Worm (Caenorhabditis elegans): ENCODE measurements around the gene gei-6.

The gei-6 gene

ce11 chrV:7196037-7196436 is 34.6 kb downstream of the gei-6 start, which contains the start of gene attf-2:
Gene attf-2, minus strand, starts transcription at chrV:7196137.
- TF ChIP-seq ceh-13 (GFP tag; optimal IDR thresholded peaks at IDR 0.05) (no peak), flt-1 (GFP tag; IDR thresholded peaks at IDR 0.05) (no peak), hnd-1 (tag; optimal IDR thresholded peaks at IDR 0.05) (no peak), B0310.2 (tag; optimal IDR thresholded peaks at IDR 0.05) (no peak), tbx-11 (GFP tag; IDR thresholded peaks at IDR 0.05) (no peak), ets-7 (tag; optimal IDR thresholded peaks at IDR 0.05) (no peak), sea-1 (GFP tag; conservative IDR thresholded peaks at IDR 0.05) (no peak), hmbx-1 (tag; optimal IDR thresholded peaks at IDR 0.05) (no peak), pes-1 (GFP tag; IDR thresholded peaks at IDR 0.05) (no peak), tbx-37 (GFP tag; conservative IDR thresholded peaks at IDR 0.05) (no peak), aly-1 (tag; optimal IDR thresholded peaks at IDR 0.05) (no peak), ceh-36 (tag; optimal IDR thresholded peaks at IDR 0.05) (no peak)

ce11 chrV:7194818-7195217 is 35.8 kb downstream of the gei-6 start:
- TF ChIP-seq tra-4 (tag; optimal IDR thresholded peaks at IDR 0.05) (no peak), scrt-1 (GFP tag; IDR thresholded peaks at IDR 0.05) (no peak), aly-1 (tag; optimal IDR thresholded peaks at IDR 0.05) (no peak), hmbx-1 (tag; optimal IDR thresholded peaks at IDR 0.05) (no peak), hnd-1 (tag; optimal IDR thresholded peaks at IDR 0.05) (no peak), tbx-37 (GFP tag; conservative IDR thresholded peaks at IDR 0.05) (no peak), F13C5.2 (tag; optimal IDR thresholded peaks at IDR 0.05) (no peak), sea-1 (GFP tag; conservative IDR thresholded peaks at IDR 0.05) (no peak), ama-1 (optimal IDR thresholded peaks at IDR 0.05) (no peak), B0310.2 (tag; optimal IDR thresholded peaks at IDR 0.05) (no peak), pes-1 (GFP tag; IDR thresholded peaks at IDR 0.05) (no peak), hmg-4 (GFP tag; optimal IDR thresholded peaks at IDR 0.05) (no peak), flt-1 (GFP tag; IDR thresholded peaks at IDR 0.05) (no peak), ets-7 (tag; optimal IDR thresholded peaks at IDR 0.05) (no peak), tbx-11 (GFP tag; IDR thresholded peaks at IDR 0.05) (no peak), ceh-36 (tag; optimal IDR thresholded peaks at IDR 0.05) (no peak)

- TF ChIP-seq scrt-1 (GFP tag; IDR thresholded peaks at IDR 0.05) (no peak), flt-1 (GFP tag; IDR thresholded peaks at IDR 0.05) (no peak), ceh-13 (GFP tag; optimal IDR thresholded peaks at IDR 0.05) (no peak), hmg-4 (GFP tag; optimal IDR thresholded peaks at IDR 0.05) (no peak), ama-1 (optimal IDR thresholded peaks at IDR 0.05) (no peak), F13C5.2 (tag; optimal IDR thresholded peaks at IDR 0.05) (no peak), hmbx-1 (tag; optimal IDR thresholded peaks at IDR 0.05) (no peak), ceh-36 (tag; optimal IDR thresholded peaks at IDR 0.05) (no peak), pes-1 (GFP tag; IDR thresholded peaks at IDR 0.05) (no peak), B0310.2 (tag; optimal IDR thresholded peaks at IDR 0.05) (no peak), tbx-11 (GFP tag; IDR thresholded peaks at IDR 0.05) (no peak), tbx-37 (GFP tag; conservative IDR thresholded peaks at IDR 0.05) (no peak), tra-4 (tag; optimal IDR thresholded peaks at IDR 0.05) (no peak), ets-7 (tag; optimal IDR thresholded peaks at IDR 0.05) (no peak)
Observed at ce11 chrV:7193562-7193961, 37.1 kb downstream of the gei-6 start, which contains the start of gene F09G2.8. Gene F09G2.8, minus strand, starts transcription at chrV:7193662.

- TF ChIP-seq ama-1 (optimal IDR thresholded peaks at IDR 0.05), result no peak
- no peak for TF ChIP-seq ets-7 (tag; optimal IDR thresholded peaks at IDR 0.05)
- TF ChIP-seq flt-1 (GFP tag; IDR thresholded peaks at IDR 0.05), result no peak
- TF ChIP-seq aly-1 (tag; optimal IDR thresholded peaks at IDR 0.05), result no peak
- TF ChIP-seq tbx-11 (GFP tag; IDR thresholded peaks at IDR 0.05), result no peak
- no peak for TF ChIP-seq ceh-36 (tag; optimal IDR thresholded peaks at IDR 0.05)
Observed at ce11 chrV:7187295-7187694, 43.4 kb downstream of the gei-6 start.

- no peak for TF ChIP-seq sea-1 (GFP tag; conservative IDR thresholded peaks at IDR 0.05)
- no peak for TF ChIP-seq tra-4 (tag; optimal IDR thresholded peaks at IDR 0.05)
- TF ChIP-seq ama-1 (optimal IDR thresholded peaks at IDR 0.05), result no peak
- no peak for TF ChIP-seq hmbx-1 (tag; optimal IDR thresholded peaks at IDR 0.05)
- TF ChIP-seq F13C5.2 (tag; optimal IDR thresholded peaks at IDR 0.05), result no peak
- no peak for TF ChIP-seq flt-1 (GFP tag; IDR thresholded peaks at IDR 0.05)
- no peak for TF ChIP-seq tbx-11 (GFP tag; IDR thresholded peaks at IDR 0.05)
- TF ChIP-seq B0310.2 (tag; optimal IDR thresholded peaks at IDR 0.05), result no peak
- no peak for TF ChIP-seq hmg-4 (GFP tag; optimal IDR thresholded peaks at IDR 0.05)
Observed at ce11 chrV:7186599-7186998, 44.0 kb downstream of the gei-6 start.

- no peak for TF ChIP-seq hmbx-1 (tag; optimal IDR thresholded peaks at IDR 0.05)
- no peak for TF ChIP-seq pes-1 (GFP tag; IDR thresholded peaks at IDR 0.05)
- TF ChIP-seq scrt-1 (GFP tag; IDR thresholded peaks at IDR 0.05), result no peak
- TF ChIP-seq tbx-11 (GFP tag; IDR thresholded peaks at IDR 0.05), result no peak
- TF ChIP-seq ceh-36 (tag; optimal IDR thresholded peaks at IDR 0.05), result no peak
- no peak for TF ChIP-seq hmg-4 (GFP tag; optimal IDR thresholded peaks at IDR 0.05)
- TF ChIP-seq aly-1 (tag; optimal IDR thresholded peaks at IDR 0.05), result no peak
- no peak for TF ChIP-seq sea-1 (GFP tag; conservative IDR thresholded peaks at IDR 0.05)
- TF ChIP-seq ets-7 (tag; optimal IDR thresholded peaks at IDR 0.05), result no peak
- no peak for TF ChIP-seq ceh-13 (GFP tag; optimal IDR thresholded peaks at IDR 0.05)
- no peak for TF ChIP-seq tra-4 (tag; optimal IDR thresholded peaks at IDR 0.05)
- no peak for TF ChIP-seq F13C5.2 (tag; optimal IDR thresholded peaks at IDR 0.05)
- no peak for TF ChIP-seq hnd-1 (tag; optimal IDR thresholded peaks at IDR 0.05)
Observed at ce11 chrV:7184549-7184948, 46.1 kb downstream of the gei-6 start, which contains the start of gene pitr-5. Gene pitr-5, plus strand, starts transcription at chrV:7184849.

ce11 chrV:7178843-7179242 is 51.8 kb downstream of the gei-6 start, which contains the start of gene cpsf-2:
Gene cpsf-2, plus strand, starts transcription at chrV:7179172.
- TF ChIP-seq ets-7 (tag; optimal IDR thresholded peaks at IDR 0.05), result no peak
- TF ChIP-seq hnd-1 (tag; optimal IDR thresholded peaks at IDR 0.05), result no peak
- no peak for TF ChIP-seq F13C5.2 (tag; optimal IDR thresholded peaks at IDR 0.05)
- no peak for TF ChIP-seq aly-1 (tag; optimal IDR thresholded peaks at IDR 0.05)
- TF ChIP-seq B0310.2 (tag; optimal IDR thresholded peaks at IDR 0.05), result no peak
- no peak for TF ChIP-seq tbx-37 (GFP tag; conservative IDR thresholded peaks at IDR 0.05)
- no peak for TF ChIP-seq tbx-11 (GFP tag; IDR thresholded peaks at IDR 0.05)
- TF ChIP-seq hmg-4 (GFP tag; optimal IDR thresholded peaks at IDR 0.05), result no peak
- TF ChIP-seq scrt-1 (GFP tag; IDR thresholded peaks at IDR 0.05), result no peak
- TF ChIP-seq ceh-36 (tag; optimal IDR thresholded peaks at IDR 0.05), result no peak
- no peak for TF ChIP-seq tra-4 (tag; optimal IDR thresholded peaks at IDR 0.05)
- no peak for TF ChIP-seq ama-1 (optimal IDR thresholded peaks at IDR 0.05)

Data from whole organism, early embryonic.